Fruit fly (Drosophila melanogaster): ENCODE data around the gene CG13282.

- TF ChIP-seq br (GFP tag; optimal IDR thresholded peaks at IDR 0.05) (no peak), CrebA (GFP tag; optimal IDR thresholded peaks at IDR 0.05; ENCODE audit: borderline replicate concordance) (no peak), OdsH (GFP tag; optimal IDR thresholded peaks at IDR 0.05) (no peak), foxo (GFP tag; optimal IDR thresholded peaks at IDR 0.05) (no peak), CG9705 (GFP tag; optimal IDR thresholded peaks at IDR 0.05) (no peak), Myc (optimal IDR thresholded peaks at IDR 0.05) (no peak), GATAd (GFP tag; optimal IDR thresholded peaks at IDR 0.05) (no peak), usp (GFP tag; optimal IDR thresholded peaks at IDR 0.05) (no peak), h (GFP tag; optimal IDR thresholded peaks at IDR 0.05) (no peak), psq (GFP tag; optimal IDR thresholded peaks at IDR 0.05) (no peak), sage (GFP tag; optimal IDR thresholded peaks at IDR 0.05) (no peak)
Measured at dm6 chr2L:16791345-16791744, 43.0 kb downstream of the CG13282 start, which contains the start of gene CG17928.

All from whole organism, wandering third instar larva.